Worm (Caenorhabditis elegans) whole organism, mixed stage, embryonic: Measurements from ENCODE around the gene F53G2.3.

ENCODE experiments used
- blmp-1 ChIP-seq: fragments of 150-350 bp; optimal IDR thresholded peaks from 2 replicates; lab custom pipeline; 2014; ENCODE audit warnings: missing biosample characterization, missing genetic modification characterization
- ceh-39 ChIP-seq: fragments of 150-350 bp; optimal IDR thresholded peaks from 2 replicates; lab custom pipeline; 2014; ENCODE audit warnings: missing biosample characterization, missing genetic modification characterization
- drap-1 ChIP-seq: fragments of 200-800 bp; sonication (Bioruptor generic); optimal IDR thresholded peaks from 3 replicates; lab custom pipeline; 2018; ENCODE audit warnings: mild to moderate bottlenecking, missing genetic modification characterization, missing compliant biosample characterization
- elt-1 ChIP-seq: sonication (generic microtip); optimal IDR thresholded peaks from 2 replicates; lab custom pipeline; 2017; ENCODE audit warnings: missing genetic modification characterization, mild to moderate bottlenecking, missing compliant biosample characterization, antibody characterized with exemption, moderate library complexity, borderline replicate concordance; ENCODE audit not compliant: insufficient read depth
- lsy-2 ChIP-seq: fragments of 150-350 bp; optimal IDR thresholded peaks from 2 replicates; lab custom pipeline; 2014; ENCODE audit warnings: missing biosample characterization, missing genetic modification characterization
- mep-1 ChIP-seq: fragments of 150-350 bp; optimal IDR thresholded peaks from 2 replicates; lab custom pipeline; 2017; ENCODE audit warnings: missing biosample characterization, missing genetic modification reagents, missing genetic modification characterization, inconsistent platforms
- mls-2 ChIP-seq: sonication (generic microtip); optimal IDR thresholded peaks from 2 replicates; lab custom pipeline; 2016; ENCODE audit warnings: mild to moderate bottlenecking, missing genetic modification characterization, moderate library complexity, missing compliant biosample characterization
- nhr-237 ChIP-seq: fragments of 150-350 bp; optimal IDR thresholded peaks from 2 replicates; lab custom pipeline; 2014; ENCODE audit warnings: missing biosample characterization, missing genetic modification characterization
- pha-4 ChIP-seq: fragments of 150-350 bp; optimal IDR thresholded peaks from 2 replicates; lab custom pipeline; 2018; ENCODE audit warnings: missing biosample characterization, missing genetic modification reagents, missing genetic modification characterization
- sptf-1 ChIP-seq: sonication (generic microtip); optimal IDR thresholded peaks from 2 replicates; lab custom pipeline; 2017; ENCODE audit warnings: mild to moderate bottlenecking, missing genetic modification characterization, moderate library complexity, missing compliant biosample characterization
- unc-120 ChIP-seq: sonication (generic microtip); optimal IDR thresholded peaks from 2 replicates; lab custom pipeline; 2017; ENCODE audit warnings: missing genetic modification characterization, missing compliant biosample characterization; ENCODE audit not compliant: poor library complexity, severe bottlenecking
- unc-62 ChIP-seq: fragments of 150-350 bp; optimal IDR thresholded peaks from 2 replicates; lab custom pipeline; 2014; ENCODE audit warnings: missing biosample characterization, missing genetic modification reagents, missing genetic modification characterization
- ztf-11 ChIP-seq: fragments of 150-350 bp; optimal IDR thresholded peaks from 2 replicates; lab custom pipeline; 2014; ENCODE audit warnings: missing biosample characterization, missing genetic modification characterization

DNA sequence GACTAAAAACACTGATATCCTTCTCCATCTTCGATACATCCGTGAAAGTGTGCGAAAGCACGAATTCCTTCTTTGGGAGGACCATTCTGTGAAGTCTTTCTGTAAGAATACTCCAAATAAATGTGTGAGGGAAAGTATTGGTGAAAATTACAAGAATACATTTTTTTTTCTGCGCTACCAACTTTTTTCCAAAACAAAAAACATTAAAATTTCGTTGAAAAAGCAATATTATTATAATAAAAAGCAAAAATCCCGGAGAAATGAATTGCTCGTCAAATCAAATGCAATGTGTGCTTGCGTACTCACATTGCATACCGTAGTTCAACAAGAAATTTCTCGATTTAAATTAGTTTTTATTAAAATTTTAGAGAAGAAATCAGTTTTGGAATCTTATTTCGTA, 41.8 kb downstream of the F53G2.3 start, which contains the start of gene bath-13:
- TF ChIP-seq sptf-1 (tag; lab: Kevin White, UChicago), result no peak
- TF ChIP-seq nhr-237 (tag; lab: Kevin White, UChicago), result no peak
- no peak for TF ChIP-seq elt-1
- no peak for TF ChIP-seq ztf-11 (tag; lab: Kevin White, UChicago)
- TF ChIP-seq mep-1 (tag; lab: Kevin White, UChicago), result no peak
- no peak for TF ChIP-seq drap-1 (GFP tag; lab: Kevin White, UChicago)
- TF ChIP-seq pha-4 (tag; lab: Kevin White, UChicago), result no peak
- no peak for TF ChIP-seq ceh-39 (tag; lab: Kevin White, UChicago)
- TF ChIP-seq blmp-1 (tag; lab: Kevin White, UChicago), result no peak
- TF ChIP-seq unc-120, result no peak
- TF ChIP-seq unc-62 (GFP tag; lab: Kevin White, UChicago), result no peak
- TF ChIP-seq mls-2 (tag; lab: Kevin White, UChicago), result no peak
- no peak for TF ChIP-seq lsy-2 (tag; lab: Kevin White, UChicago)
